Worm (Caenorhabditis elegans) whole organism, L1 larva: ENCODE results near the gene pdfr-1.

Experiments used
- C34B4.2 ChIP-seq: sonication (generic microtip); optimal IDR thresholded peaks from 2 replicates; lab custom pipeline; 2017; ENCODE audit warnings: mild to moderate bottlenecking, missing genetic modification characterization, missing compliant biosample characterization
- alr-1 ChIP-seq: fragments of 200-800 bp; sonication (Bioruptor generic); optimal IDR thresholded peaks from 2 replicates; lab custom pipeline; 2018; ENCODE audit warnings: borderline replicate concordance, mild to moderate bottlenecking, missing genetic modification characterization, missing compliant biosample characterization
- blmp-1 ChIP-seq: fragments of 150-350 bp; optimal IDR thresholded peaks from 2 replicates; lab custom pipeline; 2014; ENCODE audit warnings: missing biosample characterization, missing genetic modification characterization
- ceh-8 ChIP-seq: fragments of 200-800 bp; sonication (Bioruptor generic); optimal IDR thresholded peaks from 2 replicates; lab custom pipeline; 2018; ENCODE audit warnings: mild to moderate bottlenecking, missing genetic modification characterization, moderate library complexity, missing compliant biosample characterization
- ceh-82 ChIP-seq, 3 experiments: fragments of 150-350 bp in 1 of 3; sonication (generic microtip) in 2 of 3; optimal IDR thresholded peaks; 2 replicates each; lab custom pipeline; 2014 to 2017; ENCODE audit warnings: missing biosample characterization in 3 of 3, missing genetic modification characterization in 3 of 3
- ceh-88 ChIP-seq: fragments of 200-800 bp; sonication (Bioruptor generic); IDR thresholded peaks from 2 replicates; pipeline ENCODE4 v1.3.6; 2022; ENCODE audit warnings: missing genetic modification characterization, missing compliant biosample characterization
- dpl-1 ChIP-seq, 3 experiments: fragments of 150-350 bp in 2 of 3; sonication (generic microtip) in 1 of 3; optimal IDR thresholded peaks; 2 replicates each; lab custom pipeline; 2014 to 2017; ENCODE audit warnings: missing biosample characterization in 3 of 3, missing genetic modification characterization in 3 of 3, missing genetic modification reagents in 3 of 3
- dsc-1 ChIP-seq: sonication (generic microtip); optimal IDR thresholded peaks from 2 replicates; lab custom pipeline; 2016; ENCODE audit warnings: mild to moderate bottlenecking, missing genetic modification characterization, missing compliant biosample characterization
- efl-1 ChIP-seq, 4 experiments: fragments of 150-350 bp; optimal IDR thresholded peaks in 3 of 4; peaks in 1 of 4; 1 replicate in 1 of 4; 2 replicates in 3 of 4; lab custom pipeline; 2014; ENCODE audit warnings: missing biosample characterization in 2 of 4, missing genetic modification characterization in 2 of 4, missing genetic modification reagents in 2 of 4
- efl-3 ChIP-seq: fragments of 200-800 bp; sonication (Bioruptor generic); optimal IDR thresholded peaks from 2 replicates; lab custom pipeline; 2018; ENCODE audit warnings: mild to moderate bottlenecking, missing genetic modification characterization, missing compliant biosample characterization
- egl-13 ChIP-seq: sonication (generic microtip); optimal IDR thresholded peaks from 2 replicates; lab custom pipeline; 2016; ENCODE audit warnings: missing genotype, missing genetic modification reagents, missing genetic modification characterization, missing compliant biosample characterization
- egl-27 ChIP-seq, 2 experiments: fragments of 150-350 bp in 1 of 2; sonication (generic microtip); optimal IDR thresholded peaks; 3 replicates each; lab custom pipeline; 2017 to 2018; ENCODE audit warnings: missing biosample characterization in 2 of 2, missing genetic modification characterization in 2 of 2, missing genetic modification reagents in 2 of 2
- elt-2 ChIP-seq: sonication (generic microtip); optimal IDR thresholded peaks from 2 replicates; lab custom pipeline; 2016; ENCODE audit warnings: missing genetic modification characterization, mild to moderate bottlenecking, inconsistent platforms, missing compliant biosample characterization, missing genetic modification reagents
- fkh-10 ChIP-seq: sonication (generic microtip); optimal IDR thresholded peaks from 2 replicates; lab custom pipeline; 2017; ENCODE audit warnings: missing biosample characterization, missing genetic modification reagents, missing genetic modification characterization
- fkh-8 ChIP-seq: sonication (generic microtip); optimal IDR thresholded peaks from 2 replicates; lab custom pipeline; 2016; ENCODE audit warnings: mild to moderate bottlenecking, missing genetic modification characterization, missing compliant biosample characterization
- fos-1 ChIP-seq: fragments of 150-350 bp; optimal IDR thresholded peaks from 2 replicates; lab custom pipeline; 2014; ENCODE audit warnings: missing biosample characterization, missing genetic modification characterization
- hpl-2 ChIP-seq: fragments of 150-350 bp; optimal IDR thresholded peaks from 2 replicates; lab custom pipeline; 2014; ENCODE audit warnings: missing biosample characterization, missing genetic modification reagents, missing genetic modification characterization
- isw-1 ChIP-seq: fragments of 200-800 bp; sonication (Bioruptor generic); IDR thresholded peaks from 2 replicates; pipeline ENCODE4 v1.3.6; 2022; ENCODE audit warnings: missing genetic modification characterization, missing compliant biosample characterization
- jun-1 ChIP-seq: fragments of 150-350 bp; optimal IDR thresholded peaks from 2 replicates; lab custom pipeline; 2014; ENCODE audit warnings: missing biosample characterization, missing genetic modification reagents, missing genetic modification characterization
- lin-14 ChIP-seq: fragments of 200-800 bp; sonication (Bioruptor generic); optimal IDR thresholded peaks from 2 replicates; lab custom pipeline; 2018; ENCODE audit warnings: mild to moderate bottlenecking, missing genetic modification characterization, moderate library complexity, missing compliant biosample characterization
- lin-15B ChIP-seq: fragments of 150-350 bp; sonication (generic microtip); optimal IDR thresholded peaks from 3 replicates; lab custom pipeline; 2014; ENCODE audit warnings: missing biosample characterization, missing genetic modification characterization
- lin-35 ChIP-seq, 2 experiments: fragments of 150-350 bp; optimal IDR thresholded peaks; 2 replicates each; lab custom pipeline; 2014; ENCODE audit warnings: missing biosample characterization in 2 of 2, missing genetic modification characterization in 2 of 2, missing genetic modification reagents in 2 of 2
- lir-3 ChIP-seq: sonication (generic microtip); optimal IDR thresholded peaks from 2 replicates; lab custom pipeline; 2016; ENCODE audit warnings: mild to moderate bottlenecking, missing genetic modification characterization, moderate library complexity, missing compliant biosample characterization; ENCODE audit not compliant: poor library complexity
- lsy-2 ChIP-seq, 2 experiments: fragments of 150-350 bp; optimal IDR thresholded peaks; 2 replicates each; lab custom pipeline; 2014; ENCODE audit warnings: missing biosample characterization in 2 of 2, missing genetic modification characterization in 2 of 2
- mep-1 ChIP-seq: fragments of 150-350 bp; optimal IDR thresholded peaks from 2 replicates; lab custom pipeline; 2014; ENCODE audit warnings: missing biosample characterization, missing genetic modification characterization
- nhr-12 ChIP-seq: sonication (generic microtip); optimal IDR thresholded peaks from 2 replicates; lab custom pipeline; 2017; ENCODE audit warnings: missing biosample characterization, missing genetic modification characterization
- nhr-19 ChIP-seq: fragments of 200-800 bp; sonication (Bioruptor generic); conservative IDR thresholded peaks from 2 replicates; pipeline ENCODE4 v1.3.6; 2022; ENCODE audit warnings: missing genetic modification characterization, missing compliant biosample characterization
- nhr-47 ChIP-seq: sonication (generic microtip); optimal IDR thresholded peaks from 2 replicates; lab custom pipeline; 2016; ENCODE audit warnings: mild to moderate bottlenecking, missing genetic modification characterization, moderate library complexity, missing compliant biosample characterization
- nhr-71 ChIP-seq: sonication (generic microtip); optimal IDR thresholded peaks from 2 replicates; lab custom pipeline; 2016; ENCODE audit warnings: mild to moderate bottlenecking, missing genetic modification characterization, moderate library complexity, missing compliant biosample characterization
- nhr-76 ChIP-seq: sonication (generic microtip); optimal IDR thresholded peaks from 2 replicates; lab custom pipeline; 2017; ENCODE audit warnings: missing biosample characterization, missing genetic modification characterization
- snu-23 ChIP-seq: sonication (generic microtip); optimal IDR thresholded peaks from 2 replicates; lab custom pipeline; 2016; ENCODE audit warnings: missing genetic modification characterization, missing compliant biosample characterization
- sox-4 ChIP-seq: sonication (generic microtip); optimal IDR thresholded peaks from 2 replicates; lab custom pipeline; 2016; ENCODE audit warnings: missing genetic modification characterization, missing compliant biosample characterization
- sup-37 ChIP-seq: fragments of 200-800 bp; sonication (Bioruptor generic); optimal IDR thresholded peaks from 2 replicates; lab custom pipeline; 2018; ENCODE audit warnings: mild to moderate bottlenecking, missing genetic modification characterization, missing compliant biosample characterization
- swsn-7 ChIP-seq: sonication (generic microtip); optimal IDR thresholded peaks from 2 replicates; lab custom pipeline; 2016; ENCODE audit warnings: missing genetic modification characterization, missing compliant biosample characterization
- tbx-2 ChIP-seq: sonication (generic microtip); optimal IDR thresholded peaks from 2 replicates; lab custom pipeline; 2016; ENCODE audit warnings: missing genetic modification characterization, missing compliant biosample characterization
- unc-86 ChIP-seq: sonication (generic microtip); optimal IDR thresholded peaks from 2 replicates; lab custom pipeline; 2016; ENCODE audit warnings: missing genetic modification characterization, missing compliant biosample characterization
- xbp-1 ChIP-seq: sonication (generic microtip); optimal IDR thresholded peaks from 2 replicates; lab custom pipeline; 2016; ENCODE audit warnings: missing genetic modification characterization, missing compliant biosample characterization
- ztf-11 ChIP-seq, 2 experiments: sonication (generic microtip); optimal IDR thresholded peaks; 2 replicates each; lab custom pipeline; 2016 to 2017; ENCODE audit warnings: missing genetic modification characterization in 2 of 2, missing biosample characterization in 1 of 2, missing compliant biosample characterization in 1 of 2

The pdfr-1 gene

ce11 chrIII:6651983-6652382 is at the start of gene pdfr-1:
Gene pdfr-1, minus strand, starts transcription at chrIII:6652083.
- TF ChIP-seq ztf-11 (tag; optimal IDR thresholded peaks at IDR 0.05; lab: Kevin White, UChicago): no peak
- no peak for TF ChIP-seq egl-27 (tag; optimal IDR thresholded peaks at IDR 0.05; lab: Kevin White, UChicago)
- no peak for TF ChIP-seq hpl-2
- TF ChIP-seq lin-14 (GFP tag; lab: Kevin White, UChicago): peak; percentile 27
- no peak for TF ChIP-seq nhr-12 (tag; lab: Kevin White, UChicago)
- TF ChIP-seq blmp-1 (tag; lab: Kevin White, UChicago): no peak
- TF ChIP-seq egl-13: peak; percentile 11

ce11 chrIII:6695189-6695588 is 43.3 kb upstream of the pdfr-1 start:
- TF ChIP-seq nhr-76 (tag; lab: Kevin White, UChicago): no peak
- peak; percentile 73 for TF ChIP-seq egl-13
- peak; percentile 63 for TF ChIP-seq nhr-71 (tag; lab: Kevin White, UChicago)
- TF ChIP-seq fkh-10 (GFP tag; lab: Kevin White, UChicago): peak; percentile 92
- TF ChIP-seq ceh-82 (tag; optimal IDR thresholded peaks at IDR 0.05; lab: Kevin White, UChicago): peak in 2 of 3 experiments; percentile 34 to 71
- TF ChIP-seq lsy-2 (tag; optimal IDR thresholded peaks at IDR 0.05; lab: Kevin White, UChicago): peak in 1 of 2 experiments; percentile 59
- peak; percentile 47 for TF ChIP-seq swsn-7 (tag; lab: Kevin White, UChicago)
- TF ChIP-seq efl-1 (optimal IDR thresholded peaks at IDR 0.05; lab: Kevin White, UChicago): peak; percentile 37 to 56
- peak; percentile 5 to 26 for TF ChIP-seq efl-1 (GFP tag; optimal IDR thresholded peaks at IDR 0.05 in 1 of 2; lab: Kevin White, UChicago)
- peak; percentile 60 for TF ChIP-seq nhr-47 (tag; lab: Kevin White, UChicago)
- no peak for TF ChIP-seq ztf-11 (tag; optimal IDR thresholded peaks at IDR 0.05; lab: Kevin White, UChicago)
- peak; percentile 46 for TF ChIP-seq snu-23 (GFP tag; lab: Kevin White, UChicago)
- peak; percentile 20 for TF ChIP-seq dsc-1 (tag; lab: Kevin White, UChicago)
- no peak for TF ChIP-seq sup-37 (GFP tag; lab: Kevin White, UChicago)
- no peak for TF ChIP-seq blmp-1 (tag; lab: Kevin White, UChicago)
- peak; percentile 29 for TF ChIP-seq fos-1
- peak; percentile 45 for TF ChIP-seq mep-1 (tag; lab: Kevin White, UChicago)
- 0 out of 2 replicates have a peak, but pooled peaks have one; percentile 4 for TF ChIP-seq nhr-19
- no peak for TF ChIP-seq sox-4
- no peak for TF ChIP-seq elt-2
- TF ChIP-seq unc-86 (tag; lab: Kevin White, UChicago): peak; percentile 71
- TF ChIP-seq fkh-8 (tag; lab: Kevin White, UChicago): peak; percentile 70
- TF ChIP-seq lin-15B (tag; lab: Kevin White, UChicago): no peak
- peak; percentile 91 for TF ChIP-seq isw-1 (GFP tag; lab: Robert Waterston, UW)
- TF ChIP-seq jun-1 (tag; lab: Kevin White, UChicago): peak; percentile 5
- no peak for TF ChIP-seq lir-3 (tag; lab: Kevin White, UChicago)
- TF ChIP-seq lin-35 (GFP tag; optimal IDR thresholded peaks at IDR 0.05; lab: Kevin White, UChicago): peak in 1 of 2 experiments; percentile 15
- TF ChIP-seq tbx-2 (tag; lab: Kevin White, UChicago): peak; percentile 56
- TF ChIP-seq efl-3 (GFP tag; lab: Kevin White, UChicago): no peak
- TF ChIP-seq ceh-88 (GFP tag; lab: Robert Waterston, UW): no peak
- no peak for TF ChIP-seq C34B4.2 (tag; lab: Kevin White, UChicago)
- peak in 1 of 3 experiments; percentile 35 for TF ChIP-seq dpl-1 (GFP tag; optimal IDR thresholded peaks at IDR 0.05; lab: Kevin White, UChicago)
- TF ChIP-seq alr-1 (tag; lab: Kevin White, UChicago): no peak
- peak; percentile 89 for TF ChIP-seq lin-14 (GFP tag; lab: Kevin White, UChicago)
- peak; percentile 20 for TF ChIP-seq xbp-1 (tag; lab: Kevin White, UChicago)
- peak; percentile 45 for TF ChIP-seq ceh-8 (GFP tag; lab: Kevin White, UChicago)
- TF ChIP-seq, all 84 proteins: peak for 23
